Fruit fly (Drosophila melanogaster) whole organism, embryonic: ENCODE data around the gene LysRS.

Experiments used
- Adf1 ChIP-seq: fragments of 200-800 bp; sonication (Bioruptor generic); IDR thresholded peaks from 2 replicates; pipeline ENCODE4 v1.3.6; 2022; ENCODE audit warnings: missing biosample characterization, missing genetic modification characterization
- Bteb2 ChIP-seq: fragments of 200-800 bp; sonication (Bioruptor generic); optimal IDR thresholded peaks from 2 replicates; lab custom pipeline; 2016; ENCODE audit warnings: missing biosample characterization, missing genetic modification characterization
- CG10274 ChIP-seq: fragments of 200-800 bp; sonication (Bioruptor generic); optimal IDR thresholded peaks from 3 replicates; lab custom pipeline; 2017; ENCODE audit warnings: missing biosample characterization, mild to moderate bottlenecking, missing genetic modification characterization
- CG11085 ChIP-seq: fragments of 200-800 bp; sonication (Bioruptor generic); IDR thresholded peaks from 2 replicates; pipeline ENCODE4 v1.3.6; 2022; ENCODE audit warnings: missing biosample characterization, missing genetic modification characterization
- CG11504 ChIP-seq: fragments of 200-800 bp; sonication (Bioruptor generic); optimal IDR thresholded peaks from 3 replicates; lab custom pipeline; 2019; ENCODE audit warnings: missing biosample characterization, mild to moderate bottlenecking, missing genetic modification characterization, moderate library complexity
- CG11696 ChIP-seq: fragments of 200-800 bp; sonication (Bioruptor generic); IDR thresholded peaks from 2 replicates; pipeline ENCODE4 v1.3.6; 2022; ENCODE audit warnings: missing biosample characterization, missing genetic modification characterization
- CG13775 ChIP-seq: fragments of 200-800 bp; sonication (Bioruptor generic); optimal IDR thresholded peaks from 3 replicates; lab custom pipeline; 2017; ENCODE audit warnings: missing biosample characterization, mild to moderate bottlenecking, missing genetic modification characterization
- CG14014 ChIP-seq: fragments of 200-800 bp; sonication (Bioruptor generic); IDR thresholded peaks from 2 replicates; pipeline ENCODE4 v1.3.6; 2022; ENCODE audit warnings: missing biosample characterization, missing genetic modification characterization
- CG16813 ChIP-seq: fragments of 200-800 bp; sonication (Bioruptor generic); IDR thresholded peaks from 3 replicates; pipeline ENCODE4 v1.3.6; 2022; ENCODE audit warnings: missing biosample characterization, missing genetic modification characterization; ENCODE audit not compliant: partially characterized antibody
- CG17802 ChIP-seq: fragments of 200-800 bp; sonication (Bioruptor generic); optimal IDR thresholded peaks from 2 replicates; lab custom pipeline; 2018; ENCODE audit warnings: missing biosample characterization, mild to moderate bottlenecking, missing genetic modification characterization, moderate library complexity
- CG17912 ChIP-seq: fragments of 200-800 bp; sonication (Bioruptor generic); optimal IDR thresholded peaks from 2 replicates; lab custom pipeline; 2018; ENCODE audit warnings: missing biosample characterization, mild to moderate bottlenecking, missing genetic modification characterization
- CG18011 ChIP-seq: fragments of 200-800 bp; sonication (Bioruptor generic); optimal IDR thresholded peaks from 2 replicates; lab custom pipeline; 2017; ENCODE audit warnings: missing biosample characterization, missing genetic modification characterization, mild to moderate bottlenecking, moderate library complexity, missing genotype
- CG18262 ChIP-seq: fragments of 200-800 bp; optimal IDR thresholded peaks from 3 replicates; lab custom pipeline; 2019; ENCODE audit warnings: missing biosample characterization, mild to moderate bottlenecking, missing genetic modification characterization, moderate library complexity
- CG34224 ChIP-seq: fragments of 200-800 bp; sonication (Bioruptor generic); IDR thresholded peaks from 3 replicates; pipeline ENCODE4 v1.3.6; 2022; ENCODE audit warnings: missing biosample characterization, missing genetic modification characterization; ENCODE audit not compliant: partially characterized antibody
- CG4820 ChIP-seq: fragments of 200-800 bp; sonication (Bioruptor generic); optimal IDR thresholded peaks from 3 replicates; lab custom pipeline; 2016; ENCODE audit warnings: missing biosample characterization, missing genetic modification characterization
- CG6654 ChIP-seq: fragments of 200-800 bp; sonication (Bioruptor generic); optimal IDR thresholded peaks from 2 replicates; lab custom pipeline; 2017; ENCODE audit warnings: missing biosample characterization, mild to moderate bottlenecking, missing genetic modification characterization
- CG7357 ChIP-seq: fragments of 200-800 bp; sonication (Bioruptor generic); IDR thresholded peaks from 3 replicates; pipeline ENCODE4 v1.3.6; 2022; ENCODE audit warnings: missing biosample characterization, missing genetic modification characterization
- CG8924 ChIP-seq: fragments of 200-800 bp; optimal IDR thresholded peaks from 3 replicates; lab custom pipeline; 2019; ENCODE audit warnings: missing biosample characterization, mild to moderate bottlenecking, missing genetic modification characterization, moderate library complexity
- Doc2 ChIP-seq: fragments of 200-800 bp; sonication (Bioruptor generic); IDR thresholded peaks from 2 replicates; pipeline ENCODE4 v1.3.6; 2022; ENCODE audit warnings: missing biosample characterization, missing genetic modification characterization
- ERR ChIP-seq: fragments of 200-800 bp; sonication (Bioruptor generic); optimal IDR thresholded peaks from 2 replicates; lab custom pipeline; 2016; ENCODE audit warnings: missing biosample characterization, missing genetic modification characterization
- Ets65A ChIP-seq: fragments of 200-800 bp; sonication (Bioruptor generic); peaks from one replicate; lab custom pipeline; 2016; ENCODE audit warnings: missing biosample characterization, missing genetic modification characterization
- H2.0 ChIP-seq: fragments of 200-800 bp; sonication (Bioruptor generic); IDR thresholded peaks from 2 replicates; pipeline ENCODE4 v1.3.6; 2022; ENCODE audit warnings: missing biosample characterization, missing genetic modification characterization
- Hr51 ChIP-seq, 2 experiments: fragments of 200-800 bp; sonication (Bioruptor generic); optimal IDR thresholded peaks; 2 replicates in 1 of 2; 3 replicates in 1 of 2; lab custom pipeline; 2016 to 2018; ENCODE audit warnings: missing biosample characterization in 2 of 2, missing genetic modification characterization in 2 of 2, mild to moderate bottlenecking in 1 of 2, moderate library complexity in 1 of 2
- PHDP ChIP-seq: fragments of 200-800 bp; sonication (Bioruptor generic); optimal IDR thresholded peaks from 3 replicates; lab custom pipeline; 2018; ENCODE audit warnings: missing biosample characterization, mild to moderate bottlenecking, missing genetic modification characterization, moderate library complexity
- Sox102F ChIP-seq: fragments of 200-800 bp; sonication (Bioruptor generic); optimal IDR thresholded peaks from 2 replicates; lab custom pipeline; 2018; ENCODE audit warnings: missing biosample characterization, mild to moderate bottlenecking, missing genetic modification characterization, moderate library complexity
- Trl ChIP-seq, 3 experiments: fragments of >200 bp in 2 of 3; fragments of 200-800 bp in 1 of 3; sonication (Bioruptor generic) in 1 of 3; optimal IDR thresholded peaks; 2 replicates in 1 of 3; 3 replicates in 2 of 3; lab custom pipeline; 2016 to 2017; ENCODE audit warnings: missing biosample characterization in 1 of 3, missing genetic modification characterization in 1 of 3
- Usf ChIP-seq: fragments of 200-800 bp; sonication (Bioruptor generic); optimal IDR thresholded peaks from 2 replicates; lab custom pipeline; 2017; ENCODE audit warnings: missing genotype, missing biosample characterization, missing genetic modification characterization
- Xbp1 ChIP-seq: fragments of 200-800 bp; sonication (Bioruptor generic); optimal IDR thresholded peaks from 3 replicates; lab custom pipeline; 2016; ENCODE audit warnings: missing biosample characterization, mild to moderate bottlenecking, missing genetic modification characterization
- ap ChIP-seq: fragments of 200-800 bp; sonication (Bioruptor generic); IDR thresholded peaks from 2 replicates; pipeline ENCODE4 v1.3.6; 2022; ENCODE audit warnings: missing biosample characterization, missing genetic modification characterization
- ase ChIP-seq: fragments of 200-800 bp; sonication (Bioruptor generic); IDR thresholded peaks from 3 replicates; pipeline ENCODE4 v1.3.6; 2022; ENCODE audit warnings: missing biosample characterization, missing genetic modification characterization
- ci ChIP-seq: fragments of 200-800 bp; sonication (Bioruptor generic); IDR thresholded peaks from 3 replicates; pipeline ENCODE4 v1.3.6; 2022; ENCODE audit warnings: missing biosample characterization, missing genetic modification characterization
- crc ChIP-seq: fragments of 200-800 bp; sonication (Bioruptor generic); optimal IDR thresholded peaks from 2 replicates; lab custom pipeline; 2016; ENCODE audit warnings: missing biosample characterization, missing genetic modification characterization
- en ChIP-seq: fragments of 200-800 bp; sonication (Bioruptor generic); optimal IDR thresholded peaks from 2 replicates; lab custom pipeline; 2016; ENCODE audit warnings: missing biosample characterization, missing genetic modification characterization
- esg ChIP-seq: fragments of 200-800 bp; sonication (Bioruptor generic); conservative IDR thresholded peaks from 2 replicates; pipeline ENCODE4 v1.3.6; 2022; ENCODE audit warnings: missing biosample characterization, missing genetic modification characterization
- eve ChIP-seq, 2 experiments: fragments of >200 bp; optimal IDR thresholded peaks; 2 replicates each; lab custom pipeline; 2017; ENCODE audit warnings: missing biosample characterization in 2 of 2, missing genetic modification characterization in 2 of 2
- fu2 ChIP-seq: fragments of 200-800 bp; sonication (Bioruptor generic); optimal IDR thresholded peaks from 2 replicates; lab custom pipeline; 2016; ENCODE audit warnings: missing biosample characterization, missing genetic modification characterization
- gcm2 ChIP-seq: fragments of 200-800 bp; sonication (Bioruptor generic); optimal IDR thresholded peaks from 2 replicates; lab custom pipeline; 2016; ENCODE audit warnings: missing biosample characterization, missing genetic modification characterization
- grau ChIP-seq: fragments of 200-800 bp; optimal IDR thresholded peaks from 3 replicates; lab custom pipeline; 2019; ENCODE audit warnings: missing biosample characterization, mild to moderate bottlenecking, missing genetic modification characterization, moderate library complexity
- gsb ChIP-seq: fragments of 200-800 bp; sonication (Bioruptor generic); IDR thresholded peaks from 2 replicates; pipeline ENCODE4 v1.3.6; 2022; ENCODE audit warnings: missing biosample characterization, missing genetic modification characterization
- luna ChIP-seq: fragments of 200-800 bp; sonication (Bioruptor generic); optimal IDR thresholded peaks from 2 replicates; lab custom pipeline; 2016; ENCODE audit warnings: missing biosample characterization, missing genetic modification characterization
- oc ChIP-seq: fragments of 200-800 bp; sonication (Bioruptor generic); optimal IDR thresholded peaks from 2 replicates; lab custom pipeline; 2018; ENCODE audit warnings: missing biosample characterization, mild to moderate bottlenecking, missing genetic modification characterization, moderate library complexity
- onecut ChIP-seq: fragments of 200-800 bp; sonication (Bioruptor generic); IDR thresholded peaks from 2 replicates; pipeline ENCODE4 v1.3.6; 2022; ENCODE audit warnings: missing biosample characterization, missing genetic modification characterization
- p53 ChIP-seq: fragments of 200-800 bp; sonication (Bioruptor generic); optimal IDR thresholded peaks from 2 replicates; lab custom pipeline; 2016; ENCODE audit warnings: missing biosample characterization, missing genetic modification characterization
- pita ChIP-seq: fragments of 200-800 bp; sonication (Bioruptor generic); optimal IDR thresholded peaks from 2 replicates; lab custom pipeline; 2017; ENCODE audit warnings: missing biosample characterization, mild to moderate bottlenecking, missing genetic modification characterization
- repo ChIP-seq: fragments of 200-800 bp; sonication (Bioruptor generic); optimal IDR thresholded peaks from 2 replicates; lab custom pipeline; 2016; ENCODE audit warnings: missing biosample characterization, missing genetic modification characterization
- salm ChIP-seq: fragments of 200-800 bp; sonication (Bioruptor generic); optimal IDR thresholded peaks from 2 replicates; lab custom pipeline; 2018; ENCODE audit warnings: missing biosample characterization, mild to moderate bottlenecking, missing genetic modification characterization
- sug ChIP-seq: fragments of 200-800 bp; optimal IDR thresholded peaks from 2 replicates; lab custom pipeline; 2019; ENCODE audit warnings: missing biosample characterization, mild to moderate bottlenecking, missing genetic modification characterization, moderate library complexity
- tx ChIP-seq: fragments of 200-800 bp; sonication (Bioruptor generic); optimal IDR thresholded peaks from 2 replicates; lab custom pipeline; 2016; ENCODE audit warnings: missing biosample characterization, missing genetic modification characterization
- vfl ChIP-seq: fragments of 200-800 bp; sonication (Bioruptor generic); optimal IDR thresholded peaks from 2 replicates; lab custom pipeline; 2016; ENCODE audit warnings: missing biosample characterization, missing genetic modification characterization
- vvl ChIP-seq: fragments of 200-800 bp; sonication (Bioruptor generic); IDR thresholded peaks from 2 replicates; pipeline ENCODE4 v1.3.6; 2022; ENCODE audit warnings: missing biosample characterization, missing genetic modification characterization
- wdn ChIP-seq: fragments of 200-800 bp; sonication (Bioruptor generic); IDR thresholded peaks from 2 replicates; pipeline ENCODE4 v1.3.6; 2022; ENCODE audit warnings: missing biosample characterization, missing genetic modification characterization
- zen2 ChIP-seq: fragments of 200-800 bp; sonication (Bioruptor generic); IDR thresholded peaks from 3 replicates; pipeline ENCODE4 v1.3.6; 2022; ENCODE audit warnings: missing biosample characterization, missing genetic modification characterization; ENCODE audit not compliant: partially characterized antibody

Gene LysRS

dm6 chrX:9650048-9650447 is 41.4 kb upstream of the LysRS start (continued):
- TF ChIP-seq Hr51 (GFP tag; optimal IDR thresholded peaks at IDR 0.05; lab: Kevin White, UChicago) (peak in 1 of 2 experiments; percentile 23), p53 (GFP tag; lab: Kevin White, UChicago) (no peak), oc (tag; lab: Kevin White, UChicago) (no peak), Ets65A (GFP tag; lab: Kevin White, UChicago) (peak; percentile 10), fu2 (GFP tag; lab: Kevin White, UChicago) (no peak), ci (GFP tag; lab: Robert Waterston, UW) (peak; percentile 68; the same call in 2 of the 3 replicates), CG17912 (no peak), CG13775 (GFP tag; lab: Kevin White, UChicago) (peak; percentile 6), luna (GFP tag; lab: Kevin White, UChicago) (no peak), CG16813 (GFP tag; lab: Robert Waterston, UW) (no peak), ase (GFP tag; lab: Robert Waterston, UW) (no peak), CG6654 (GFP tag; lab: Kevin White, UChicago) (no peak), CG14014 (GFP tag; lab: Robert Waterston, UW) (no peak), Doc2 (GFP tag; lab: Robert Waterston, UW) (no peak), CG34224 (GFP tag; lab: Robert Waterston, UW) (no peak), ap (GFP tag; lab: Robert Waterston, UW) (no peak), CG10274 (GFP tag; lab: Kevin White, UChicago) (no peak), sug (tag; lab: Kevin White, UChicago) (no peak), CG11085 (GFP tag; lab: Robert Waterston, UW) (no peak), CG18011 (no peak), Adf1 (GFP tag; lab: Robert Waterston, UW) (no peak), vfl (no peak), grau (tag; lab: Kevin White, UChicago) (peak; percentile 30), en (no peak), Xbp1 (GFP tag; lab: Kevin White, UChicago) (peak; percentile 63), onecut (GFP tag; lab: Robert Waterston, UW) (no peak), Usf (GFP tag; lab: Kevin White, UChicago) (no peak), ERR (no peak), CG7357 (GFP tag; lab: Robert Waterston, UW) (no peak), vvl (GFP tag; lab: Robert Waterston, UW) (peak; percentile 80), tx (GFP tag; lab: Kevin White, UChicago) (no peak), Trl (optimal IDR thresholded peaks at IDR 0.05; lab: Kevin White, UChicago) (peak in 1 of 2 experiments; percentile 14), Trl (GFP tag; optimal IDR thresholded peaks at IDR 0.05; lab: Kevin White, UChicago) (no peak), CG4820 (GFP tag; lab: Kevin White, UChicago) (peak; percentile 40), salm (no peak), CG11504 (tag; lab: Kevin White, UChicago) (peak; percentile 16), Bteb2 (GFP tag; lab: Kevin White, UChicago) (no peak), CG8924 (no peak), repo (no peak), zen2 (GFP tag; lab: Robert Waterston, UW) (no peak), H2.0 (GFP tag; lab: Robert Waterston, UW) (0 out of 2 replicates have a peak, but pooled peaks have one; percentile 6), esg (no peak), crc (GFP tag; lab: Kevin White, UChicago) (no peak), eve (GFP tag; optimal IDR thresholded peaks at IDR 0.05; lab: Kevin White, UChicago) (peak in 1 of 2 experiments; percentile 11), CG18262 (tag; lab: Kevin White, UChicago) (peak; percentile 37), wdn (GFP tag; lab: Robert Waterston, UW) (no peak), CG17802 (tag; lab: Kevin White, UChicago) (no peak), pita (GFP tag; lab: Kevin White, UChicago) (no peak), gsb (GFP tag; lab: Robert Waterston, UW) (no peak), CG11696 (GFP tag; lab: Robert Waterston, UW) (no peak), Sox102F (GFP tag; lab: Kevin White, UChicago) (peak; percentile 62), gcm2 (GFP tag; lab: Kevin White, UChicago) (no peak), PHDP (tag; lab: Kevin White, UChicago) (peak; percentile 36)
